Worm (Caenorhabditis elegans): ENCODE measurements around the gene irld-9.
"Not testable (repeated sequence)": the region's sequence is repeated elsewhere in the genome, so short reads cannot be mapped to it uniquely, and the experiment has no call there.

The irld-9 gene

ce11 chrII:1786209-1786608, 47.5 kb upstream of the irld-9 start, which contains the start of gene C08F1.10 (continued):
- no peak for TF ChIP-seq tbp1 (GFP tag; optimal IDR thresholded peaks at IDR 0.05)
- TF ChIP-seq rcor-1 (GFP tag; IDR thresholded peaks at IDR 0.05), result no peak
- no peak for TF ChIP-seq tlf-1 (GFP tag; optimal IDR thresholded peaks at IDR 0.05)
- TF ChIP-seq B0261.1 (tag; optimal IDR thresholded peaks at IDR 0.05), result no peak
- TF ChIP-seq dpl-1 (GFP tag; optimal IDR thresholded peaks at IDR 0.05), result no peak

ce11 chrII:1784799-1785198, 46.1 kb upstream of the irld-9 start, which contains the start of gene C08F1.11:
C08F1.11 (minus strand) TSS chrII:1784899.
- no peak for TF ChIP-seq mes-4 (tag; optimal IDR thresholded peaks at IDR 0.05)
- no peak for TF ChIP-seq dpff-1 (tag; optimal IDR thresholded peaks at IDR 0.05)
- TF ChIP-seq ekl-4 (GFP tag; IDR thresholded peaks at IDR 0.05), result no peak
- no peak for TF ChIP-seq ZK185.1 (tag; optimal IDR thresholded peaks at IDR 0.05; ENCODE audit: poor library complexity, severe bottlenecking)
- no peak for TF ChIP-seq hsf-1 (GFP tag; IDR thresholded peaks at IDR 0.05)
- no peak for TF ChIP-seq ztf-28 (GFP tag; IDR thresholded peaks at IDR 0.05)
- TF ChIP-seq let-526 (GFP tag; IDR thresholded peaks at IDR 0.05), result no peak
- TF ChIP-seq rpc-1 (optimal IDR thresholded peaks at IDR 0.05), result no peak
- no peak for TF ChIP-seq rpc-1 (tag; optimal IDR thresholded peaks at IDR 0.05)
- TF ChIP-seq mel-28 (tag; optimal IDR thresholded peaks at IDR 0.05; ENCODE audit: borderline replicate concordance), result no peak
- TF ChIP-seq him-1 (tag; optimal IDR thresholded peaks at IDR 0.05), result no peak
- no peak for TF ChIP-seq zim-3 (tag; optimal IDR thresholded peaks at IDR 0.05)
- no peak for TF ChIP-seq madf-8 (GFP tag; conservative IDR thresholded peaks at IDR 0.05)
- no peak for TF ChIP-seq C06A6.2 (GFP tag; conservative IDR thresholded peaks at IDR 0.05)
- no peak for TF ChIP-seq F57A8.1 (GFP tag; optimal IDR thresholded peaks at IDR 0.05)
- no peak for TF ChIP-seq lir-1 (GFP tag; conservative IDR thresholded peaks at IDR 0.05)
- no peak for TF ChIP-seq B0019.2 (GFP tag; conservative IDR thresholded peaks at IDR 0.05)
- TF ChIP-seq attf-5 (GFP tag; optimal IDR thresholded peaks at IDR 0.05), result no peak
- no peak for TF ChIP-seq F33H1.4 (GFP tag; IDR thresholded peaks at IDR 0.05)

ce11 chrII:1782474-1782873, 43.7 kb upstream of the irld-9 start, which contains the start of gene math-4:
math-4 (minus strand) TSS chrII:1782574.
- TF ChIP-seq madf-8 (GFP tag; conservative IDR thresholded peaks at IDR 0.05) (no peak), sptf-2 (GFP tag; optimal IDR thresholded peaks at IDR 0.05) (no peak), attf-6 (GFP tag; IDR thresholded peaks at IDR 0.05) (no peak), nhr-90 (tag; optimal IDR thresholded peaks at IDR 0.05) (no peak), mes-4 (tag; optimal IDR thresholded peaks at IDR 0.05) (no peak), somi-1 (GFP tag; optimal IDR thresholded peaks at IDR 0.05) (no peak), lsl-1 (GFP tag; optimal IDR thresholded peaks at IDR 0.05) (no peak), atf-7 (tag; optimal IDR thresholded peaks at IDR 0.05) (no peak), rcor-1 (GFP tag; IDR thresholded peaks at IDR 0.05) (no peak), F33H1.4 (GFP tag; IDR thresholded peaks at IDR 0.05) (no peak), F37B4.10 (GFP tag; IDR thresholded peaks at IDR 0.05) (no peak), ceh-100 (GFP tag; IDR thresholded peaks at IDR 0.05) (no peak), hsf-1 (GFP tag; IDR thresholded peaks at IDR 0.05) (no peak), Y53G8AR.9 (GFP tag; conservative IDR thresholded peaks at IDR 0.05) (no peak), F49E8.2 (tag; optimal IDR thresholded peaks at IDR 0.05; ENCODE audit: insufficient read depth) (no peak)

- TF ChIP-seq fkh-3 (tag; optimal IDR thresholded peaks at IDR 0.05); nhr-90 (tag; optimal IDR thresholded peaks at IDR 0.05); unc-130 (GFP tag; optimal IDR thresholded peaks at IDR 0.05): not testable (repeated sequence)
These were observed 36.5 kb upstream of the irld-9 start, which contains the start of gene F36H5.14 for ce11 chrII:1775234-1775633. F36H5.14 (plus strand) TSS chrII:1775534.
